Worm (Caenorhabditis elegans) whole organism, L4/young adult: Measurements from ENCODE around the gene srh-229.
"Not testable (repeated sequence)": the region's sequence is repeated elsewhere in the genome, so short reads cannot be mapped to it uniquely, and the experiment has no call there.

ENCODE experiments used
- W03F9.2 ChIP-seq: fragments of 150-350 bp; optimal IDR thresholded peaks from 2 replicates; lab custom pipeline; 2014; ENCODE audit warnings: missing biosample characterization, missing genetic modification characterization
- dao-5 ChIP-seq: sonication (generic microtip); optimal IDR thresholded peaks from 2 replicates; lab custom pipeline; 2016; ENCODE audit warnings: missing genotype, missing genetic modification characterization, moderate library complexity, missing compliant biosample characterization
- him-1 ChIP-seq: sonication (generic microtip); optimal IDR thresholded peaks from 2 replicates; lab custom pipeline; 2016; ENCODE audit warnings: missing genotype, missing genetic modification reagents, missing genetic modification characterization, missing compliant biosample characterization

srh-229 gene

ce11 chrV:7523392-7523791 is 19.2 kb upstream of the srh-229 start, which contains the start of gene C54F6.6:
Gene C54F6.6, plus strand, starts transcription at chrV:7523692.
- TF ChIP-seq dao-5 (tag; lab: Kevin White, UChicago), result no peak
- TF ChIP-seq him-1, result no peak
- no peak for TF ChIP-seq W03F9.2 (tag; lab: Kevin White, UChicago)

DNA sequence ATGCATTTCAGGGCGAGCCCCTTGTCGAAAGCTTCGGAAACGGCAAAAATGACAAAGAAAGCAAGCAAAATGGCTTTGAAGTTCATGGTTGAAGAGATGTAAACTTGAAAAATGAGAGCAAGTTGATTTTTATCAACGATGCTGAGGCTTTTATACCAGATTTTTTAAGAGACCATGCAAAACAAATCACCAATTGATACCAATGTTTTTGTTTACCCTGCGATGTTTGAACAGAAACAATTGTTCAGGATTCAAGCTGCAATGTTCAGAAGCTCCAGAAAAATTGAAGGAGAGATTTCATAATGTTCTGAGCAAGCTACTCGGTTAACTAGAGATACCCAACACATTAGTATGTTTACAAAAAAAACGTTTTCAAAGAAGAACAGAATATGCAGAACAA is 18.1 kb upstream of the srh-229 start, which contains the start of gene C54F6.15:
Gene C54F6.15 (minus strand): TSS at position 101 of the 400 bp plus-strand sequence.
- TF ChIP-seq W03F9.2 (tag; lab: Kevin White, UChicago) (no peak), him-1 (no peak), dao-5 (tag; lab: Kevin White, UChicago) (no peak)

DNA sequence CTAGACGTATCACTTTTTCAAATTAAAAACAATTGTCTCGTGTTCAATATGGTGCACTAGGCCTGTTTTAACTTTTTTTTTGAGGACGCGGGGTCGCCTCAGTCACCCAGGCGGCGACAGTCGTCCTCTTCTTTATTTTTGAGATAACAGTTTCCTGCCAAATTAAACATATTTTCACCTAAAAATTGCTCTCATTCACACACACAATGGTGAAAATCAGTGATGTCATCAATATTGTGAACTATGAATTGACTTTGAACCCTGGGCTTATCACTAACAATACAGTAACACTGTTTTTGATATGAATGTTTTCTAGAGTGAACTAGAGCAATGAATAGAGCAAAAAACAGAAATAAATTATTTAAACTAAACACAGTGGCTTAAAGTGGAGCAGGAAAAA is 17.1 kb upstream of the srh-229 start:
- TF ChIP-seq W03F9.2 (tag; lab: Kevin White, UChicago), result no peak
- TF ChIP-seq him-1, result no peak
- TF ChIP-seq dao-5 (tag; lab: Kevin White, UChicago), result no peak

- TF ChIP-seq W03F9.2 (tag; lab: Kevin White, UChicago), result no peak
- no peak for TF ChIP-seq dao-5 (tag; lab: Kevin White, UChicago)
- TF ChIP-seq him-1, result no peak
Measured at ce11 chrV:7520077-7520476, 15.9 kb upstream of the srh-229 start, which contains the start of gene srb-19. Gene srb-19, minus strand, starts transcription at chrV:7520177.

ce11 chrV:7514939-7515338 is 10.8 kb upstream of the srh-229 start, which contains the start of gene srb-18:
Gene srb-18, plus strand, starts transcription at chrV:7515239.
- TF ChIP-seq him-1 (no peak), dao-5 (tag; lab: Kevin White, UChicago) (no peak), W03F9.2 (tag; lab: Kevin White, UChicago) (no peak)

DNA sequence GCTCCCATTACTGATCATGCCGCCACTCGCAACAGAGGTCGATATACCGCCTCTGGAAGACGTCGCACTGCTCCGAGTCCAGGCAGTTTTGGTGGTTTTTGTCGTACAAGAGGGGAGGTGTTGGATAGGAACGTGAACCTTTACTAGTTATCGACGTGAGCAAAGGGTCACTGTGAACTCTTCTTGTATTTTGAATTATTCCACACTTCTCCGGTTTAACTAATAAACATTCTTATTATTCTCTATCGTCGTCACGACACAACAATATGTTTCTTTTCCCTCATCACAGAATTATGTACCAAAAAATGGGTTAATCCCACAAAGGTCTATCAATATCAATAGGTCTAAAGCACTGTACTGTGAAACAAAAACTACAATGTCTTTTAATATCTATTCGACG is 7.3 kb upstream of the srh-229 start, which contains the start of gene nhr-171:
Gene nhr-171 (plus strand): TSS at position 301 of the 400 bp plus-strand sequence.
- TF ChIP-seq dao-5 (tag; lab: Kevin White, UChicago); W03F9.2 (tag; lab: Kevin White, UChicago); him-1: not testable (repeated sequence)

DNA sequence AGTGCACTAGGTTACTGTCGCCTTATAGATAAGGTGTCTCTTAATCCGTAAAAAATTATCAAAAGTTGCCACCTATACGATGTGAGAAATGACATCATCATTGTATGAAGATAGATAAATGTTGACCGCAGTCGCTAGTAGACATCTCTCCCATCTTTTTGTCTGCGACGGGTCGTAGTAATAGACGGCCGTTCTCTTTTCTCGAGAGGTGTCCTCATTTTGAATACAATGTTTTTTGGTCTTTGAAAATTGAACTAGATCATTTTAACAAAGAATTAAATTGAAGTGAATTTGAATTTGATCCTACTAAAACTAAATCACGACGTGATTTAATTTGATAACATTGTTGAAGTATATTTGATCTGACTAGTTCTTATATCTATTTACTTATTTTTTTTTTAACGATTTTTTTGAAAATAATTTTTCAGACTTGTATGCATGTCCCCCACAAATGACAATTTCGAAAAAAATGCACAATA is 4.4 kb upstream of the srh-229 start, which contains the start of the genes str-31 and nhr-172:
Gene str-31 (minus strand): TSS at position 101 of the 479 bp plus-strand sequence.
Gene nhr-172 (plus strand): TSS at position 429 of the 479 bp plus-strand sequence.
- no peak for TF ChIP-seq dao-5 (tag; lab: Kevin White, UChicago)
- TF ChIP-seq W03F9.2 (tag; lab: Kevin White, UChicago), result no peak
- TF ChIP-seq him-1, result no peak

DNA sequence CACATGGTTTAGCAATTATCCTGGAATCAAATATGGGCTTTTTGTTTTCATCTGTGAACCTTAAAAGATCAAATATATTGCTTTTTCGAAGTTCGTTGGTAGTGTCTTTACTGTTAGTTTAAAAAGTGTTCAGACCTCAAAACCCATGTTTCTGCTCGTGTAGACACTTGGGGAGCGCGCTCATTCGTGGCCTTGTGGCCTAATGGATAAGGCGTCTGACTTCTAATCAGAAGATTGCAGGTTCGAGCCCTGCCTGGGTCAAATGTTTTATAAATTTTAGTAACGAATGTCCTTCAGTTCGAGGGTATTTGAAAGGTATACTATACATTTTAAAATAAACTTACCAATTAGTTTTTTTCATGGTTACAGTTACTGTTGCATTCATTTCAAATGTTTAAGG is 2.0 kb upstream of the srh-229 start:
- TF ChIP-seq dao-5 (tag; lab: Kevin White, UChicago) (no peak), W03F9.2 (tag; lab: Kevin White, UChicago) (no peak), him-1 (no peak)

DNA sequence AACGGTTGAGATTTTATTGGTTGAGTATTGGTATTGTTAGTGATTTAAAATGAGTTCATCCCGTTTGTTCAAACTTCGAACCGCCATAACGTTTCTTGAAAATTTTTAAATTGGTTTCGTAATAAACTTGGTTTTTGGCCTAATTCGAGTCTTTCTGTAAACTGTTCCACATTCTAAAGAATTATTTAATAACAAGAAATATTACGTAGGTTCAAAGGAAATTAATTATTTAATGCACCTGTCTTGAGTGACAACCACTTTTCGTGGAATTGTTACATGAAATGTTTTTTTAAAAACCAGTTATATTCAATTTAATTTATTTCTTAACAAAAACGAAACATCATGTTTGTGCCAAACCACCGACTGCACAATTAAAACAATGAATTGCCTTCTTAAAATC is 3.0 kb downstream of the srh-229 start:
- TF ChIP-seq dao-5 (tag; lab: Kevin White, UChicago) (no peak), W03F9.2 (tag; lab: Kevin White, UChicago) (no peak), him-1 (no peak)

- TF ChIP-seq dao-5 (tag; lab: Kevin White, UChicago) (no peak), him-1 (no peak), W03F9.2 (tag; lab: Kevin White, UChicago) (no peak)
Measured at ce11 chrV:7497440-7497839, 6.7 kb downstream of the srh-229 start, which contains the start of gene srh-79. Gene srh-79, plus strand, starts transcription at chrV:7497740.

DNA sequence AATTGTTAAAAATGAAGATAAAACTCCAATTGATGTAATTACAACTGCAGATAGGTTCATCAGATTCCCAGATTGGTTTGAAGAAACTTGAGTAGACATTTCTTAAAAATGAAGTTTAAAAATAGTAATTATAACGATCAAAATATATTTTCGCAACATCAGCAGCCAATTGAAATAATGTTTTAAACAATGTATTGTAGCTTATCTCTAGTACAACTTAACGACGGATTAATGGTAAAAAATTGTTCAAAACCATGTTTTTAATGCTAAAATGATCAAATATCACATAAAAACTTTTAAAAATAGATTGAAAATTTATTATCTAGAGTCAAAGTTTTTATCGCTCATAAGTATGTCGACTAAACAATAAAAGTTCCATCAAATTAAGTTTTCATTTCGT is 9.0 kb downstream of the srh-229 start, which contains the start of gene srbc-11:
Gene srbc-11 (minus strand): TSS at position 101 of the 400 bp plus-strand sequence.
- TF ChIP-seq dao-5 (tag; lab: Kevin White, UChicago), result no peak
- TF ChIP-seq him-1, result no peak

- TF ChIP-seq dao-5 (tag; lab: Kevin White, UChicago) (no peak), W03F9.2 (tag; lab: Kevin White, UChicago) (no peak), him-1 (no peak)
Measured at ce11 chrV:7492924-7493323, 11.2 kb downstream of the srh-229 start, which contains the start of gene srbc-10. Gene srbc-10, minus strand, starts transcription at chrV:7493024.

- no peak for TF ChIP-seq W03F9.2 (tag; lab: Kevin White, UChicago)
- TF ChIP-seq dao-5 (tag; lab: Kevin White, UChicago), result no peak
- TF ChIP-seq him-1, result no peak
Measured at ce11 chrV:7490340-7490739, 13.8 kb downstream of the srh-229 start, which contains the start of gene srbc-9. Gene srbc-9, minus strand, starts transcription at chrV:7490440.

- TF ChIP-seq him-1 (no peak), dao-5 (tag; lab: Kevin White, UChicago) (no peak), W03F9.2 (tag; lab: Kevin White, UChicago) (no peak)
Measured at ce11 chrV:7487518-7487917, 16.7 kb downstream of the srh-229 start, which contains the start of gene srbc-7. Gene srbc-7, minus strand, starts transcription at chrV:7487618.
